Worm (Caenorhabditis elegans) whole organism, young adult: Measurements from ENCODE around the gene ZK262.20.

Source experiments
- B0035.1 ChIP-seq: sonication (generic microtip); optimal IDR thresholded peaks from 2 replicates; lab custom pipeline; 2016; ENCODE audit warnings: missing genetic modification characterization, mild to moderate bottlenecking, missing compliant biosample characterization, missing genotype, missing genetic modification reagents
- B0336.3 ChIP-seq: fragments of 200-800 bp; sonication (Bioruptor generic); IDR thresholded peaks from 2 replicates; pipeline ENCODE4 v1.3.6; 2022; ENCODE audit warnings: missing genetic modification characterization, missing compliant biosample characterization
- F33H1.4 ChIP-seq: fragments of 200-800 bp; sonication (Bioruptor generic); IDR thresholded peaks from 2 replicates; pipeline ENCODE4 v1.3.6; 2022; ENCODE audit warnings: missing genetic modification reagents, missing genetic modification characterization, missing compliant biosample characterization
- F39B2.1 ChIP-seq: fragments of 200-800 bp; sonication (Bioruptor generic); IDR thresholded peaks from 2 replicates; pipeline ENCODE4 v1.3.6; 2022; ENCODE audit warnings: missing genetic modification reagents, missing genetic modification characterization, missing compliant biosample characterization
- F57A8.1 ChIP-seq: fragments of 200-800 bp; sonication (Bioruptor generic); optimal IDR thresholded peaks from 2 replicates; lab custom pipeline; 2018; ENCODE audit warnings: mild to moderate bottlenecking, missing genetic modification characterization, moderate library complexity, missing compliant biosample characterization
- K12H6.12 ChIP-seq: fragments of 200-800 bp; sonication (Bioruptor generic); optimal IDR thresholded peaks from 2 replicates; lab custom pipeline; 2018; ENCODE audit warnings: mild to moderate bottlenecking, missing genetic modification characterization, missing compliant biosample characterization
- Y56A3A.18 ChIP-seq: fragments of 200-800 bp; sonication (Bioruptor generic); IDR thresholded peaks from 2 replicates; pipeline ENCODE4 v1.3.6; 2022; ENCODE audit warnings: missing genetic modification reagents, missing genetic modification characterization, missing compliant biosample characterization
- ama-1 ChIP-seq, 3 experiments: fragments of 150-350 bp in 1 of 3; sonication (generic microtip) in 2 of 3; optimal IDR thresholded peaks; 2 replicates each; lab custom pipeline; 2014 to 2018; ENCODE audit warnings: missing biosample characterization in 2 of 3, missing genetic modification characterization in 2 of 3, missing genetic modification reagents in 2 of 3
- aptf-3 ChIP-seq: fragments of 200-800 bp; sonication (Bioruptor generic); IDR thresholded peaks from 2 replicates; pipeline ENCODE4 v1.3.6; 2022; ENCODE audit warnings: missing genetic modification characterization, missing compliant biosample characterization
- athp-1 ChIP-seq: sonication (generic microtip); optimal IDR thresholded peaks from 2 replicates; lab custom pipeline; 2017; ENCODE audit warnings: mild to moderate bottlenecking, missing genetic modification characterization, missing compliant biosample characterization
- attf-6 ChIP-seq: fragments of 200-800 bp; sonication (Bioruptor generic); IDR thresholded peaks from 2 replicates; pipeline ENCODE4 v1.3.6; 2022; ENCODE audit warnings: missing genetic modification reagents, missing genetic modification characterization, missing compliant biosample characterization
- bed-1 ChIP-seq: fragments of 200-800 bp; sonication (Bioruptor generic); IDR thresholded peaks from 2 replicates; pipeline ENCODE4 v1.3.6; 2022; ENCODE audit warnings: missing genetic modification reagents, missing genetic modification characterization, missing compliant biosample characterization
- ccch-3 ChIP-seq: fragments of 200-800 bp; sonication (Bioruptor generic); optimal IDR thresholded peaks from 2 replicates; lab custom pipeline; 2018; ENCODE audit warnings: mild to moderate bottlenecking, missing genetic modification characterization, missing compliant biosample characterization
- ceh-100 ChIP-seq: fragments of 200-800 bp; sonication (Bioruptor generic); IDR thresholded peaks from 2 replicates; pipeline ENCODE4 v1.3.6; 2022; ENCODE audit warnings: missing genetic modification reagents, missing genetic modification characterization, missing compliant biosample characterization
- ceh-27 ChIP-seq: fragments of 200-800 bp; sonication (Bioruptor generic); optimal IDR thresholded peaks from 2 replicates; lab custom pipeline; 2018; ENCODE audit warnings: mild to moderate bottlenecking, missing genetic modification characterization, moderate library complexity, missing compliant biosample characterization
- ceh-40 ChIP-seq: fragments of 200-800 bp; sonication (Bioruptor generic); IDR thresholded peaks from 2 replicates; pipeline ENCODE4 v1.3.6; 2022; ENCODE audit warnings: missing genetic modification characterization, missing compliant biosample characterization
- chd-7 ChIP-seq: sonication (generic microtip); optimal IDR thresholded peaks from 2 replicates; lab custom pipeline; 2016; ENCODE audit warnings: mild to moderate bottlenecking, missing genetic modification characterization, moderate library complexity, missing compliant biosample characterization
- die-1 ChIP-seq: sonication (generic microtip); optimal IDR thresholded peaks from 2 replicates; lab custom pipeline; 2016; ENCODE audit warnings: missing genotype, mild to moderate bottlenecking, missing genetic modification characterization, missing compliant biosample characterization
- dox-1 ChIP-seq: fragments of 200-800 bp; sonication (Bioruptor generic); IDR thresholded peaks from 2 replicates; pipeline ENCODE4 v1.3.6; 2022; ENCODE audit warnings: missing genetic modification reagents, missing genetic modification characterization, missing compliant biosample characterization
- efl-1 ChIP-seq: fragments of 150-350 bp; optimal IDR thresholded peaks from 2 replicates; lab custom pipeline; 2014; ENCODE audit warnings: missing biosample characterization, missing genetic modification reagents, missing genetic modification characterization
- ets-4 ChIP-seq: fragments of 200-800 bp; sonication (Bioruptor generic); optimal IDR thresholded peaks from 2 replicates; lab custom pipeline; 2018; ENCODE audit warnings: mild to moderate bottlenecking, missing genetic modification characterization, missing compliant biosample characterization
- gei-17 ChIP-seq: fragments of 200-800 bp; sonication (Bioruptor generic); optimal IDR thresholded peaks from 2 replicates; lab custom pipeline; 2018; ENCODE audit warnings: mild to moderate bottlenecking, missing genetic modification characterization, missing compliant biosample characterization
- hlh-26 ChIP-seq: fragments of 200-800 bp; sonication (Bioruptor generic); conservative IDR thresholded peaks from 2 replicates; pipeline ENCODE4 v1.3.6; 2022; ENCODE audit warnings: missing genetic modification reagents, missing genetic modification characterization, missing compliant biosample characterization
- hrde-1 ChIP-seq: sonication (generic microtip); optimal IDR thresholded peaks from 2 replicates; lab custom pipeline; 2016; ENCODE audit warnings: missing genetic modification characterization, mild to moderate bottlenecking, missing compliant biosample characterization, moderate library complexity, missing genotype, missing genetic modification reagents, borderline replicate concordance
- lin-54 ChIP-seq: fragments of 200-800 bp; sonication (Bioruptor generic); optimal IDR thresholded peaks from 2 replicates; lab custom pipeline; 2018; ENCODE audit warnings: mild to moderate bottlenecking, missing genetic modification characterization, missing compliant biosample characterization
- lsy-27 ChIP-seq: sonication (generic microtip); optimal IDR thresholded peaks from 2 replicates; lab custom pipeline; 2017; ENCODE audit warnings: missing genetic modification characterization, mild to moderate bottlenecking, missing compliant biosample characterization, antibody characterized with exemption, missing genotype, borderline replicate concordance; ENCODE audit not compliant: insufficient read depth
- mcd-1 ChIP-seq: fragments of 200-800 bp; sonication (Bioruptor generic); IDR thresholded peaks from 2 replicates; pipeline ENCODE4 v1.3.6; 2022; ENCODE audit warnings: missing genetic modification reagents, missing genetic modification characterization, missing compliant biosample characterization
- nfyb-1 ChIP-seq: fragments of 200-800 bp; sonication (Bioruptor generic); IDR thresholded peaks from 2 replicates; pipeline ENCODE4 v1.3.6; 2022; ENCODE audit warnings: missing genetic modification reagents, missing genetic modification characterization, missing compliant biosample characterization
- pha-4 ChIP-seq: fragments of 150-350 bp; sonication (generic microtip); optimal IDR thresholded peaks from 2 replicates; lab custom pipeline; 2014; ENCODE audit warnings: missing biosample characterization, missing genetic modification reagents, missing genetic modification characterization
- rpc-1 ChIP-seq, 2 experiments: fragments of 150-350 bp in 1 of 2; sonication (generic microtip) in 1 of 2; optimal IDR thresholded peaks; 2 replicates each; lab custom pipeline; 2014 to 2018; ENCODE audit warnings: missing biosample characterization in 1 of 2, missing genetic modification characterization in 1 of 2, missing genetic modification reagents in 1 of 2, missing genotype in 1 of 2
- snpc-1.1 ChIP-seq: sonication (generic microtip); optimal IDR thresholded peaks from 2 replicates; lab custom pipeline; 2017; ENCODE audit warnings: missing genetic modification characterization, mild to moderate bottlenecking, missing compliant biosample characterization, antibody characterized with exemption, moderate library complexity, missing genotype, missing genetic modification reagents; ENCODE audit not compliant: insufficient read depth
- tlf-1 ChIP-seq: fragments of 200-800 bp; sonication (Bioruptor generic); optimal IDR thresholded peaks from 2 replicates; lab custom pipeline; 2018; ENCODE audit warnings: mild to moderate bottlenecking, missing genetic modification characterization, missing compliant biosample characterization
- unc-130 ChIP-seq: sonication (generic microtip); optimal IDR thresholded peaks from 2 replicates; lab custom pipeline; 2016; ENCODE audit warnings: missing genetic modification reagents, missing genetic modification characterization, missing compliant biosample characterization
- unc-62 ChIP-seq: fragments of 150-350 bp; optimal IDR thresholded peaks from 2 replicates; lab custom pipeline; 2014; ENCODE audit warnings: missing biosample characterization, missing genetic modification reagents, missing genetic modification characterization
- ztf-22 ChIP-seq: fragments of 200-800 bp; sonication (Bioruptor generic); optimal IDR thresholded peaks from 2 replicates; lab custom pipeline; 2018; ENCODE audit warnings: mild to moderate bottlenecking, missing genetic modification characterization, moderate library complexity, missing compliant biosample characterization
- ztf-26 ChIP-seq: sonication (generic microtip); optimal IDR thresholded peaks from 2 replicates; lab custom pipeline; 2017; ENCODE audit warnings: missing genetic modification characterization, missing compliant biosample characterization
- ztf-28 ChIP-seq: fragments of 200-800 bp; sonication (Bioruptor generic); IDR thresholded peaks from 2 replicates; pipeline ENCODE4 v1.3.6; 2022; ENCODE audit warnings: missing genetic modification reagents, missing genetic modification characterization, missing compliant biosample characterization
- ztf-6 ChIP-seq: fragments of 200-800 bp; sonication (Bioruptor generic); IDR thresholded peaks from 2 replicates; pipeline ENCODE4 v1.3.6; 2022; ENCODE audit warnings: missing genetic modification reagents, missing genetic modification characterization, missing compliant biosample characterization

ZK262.20 gene

DNA sequence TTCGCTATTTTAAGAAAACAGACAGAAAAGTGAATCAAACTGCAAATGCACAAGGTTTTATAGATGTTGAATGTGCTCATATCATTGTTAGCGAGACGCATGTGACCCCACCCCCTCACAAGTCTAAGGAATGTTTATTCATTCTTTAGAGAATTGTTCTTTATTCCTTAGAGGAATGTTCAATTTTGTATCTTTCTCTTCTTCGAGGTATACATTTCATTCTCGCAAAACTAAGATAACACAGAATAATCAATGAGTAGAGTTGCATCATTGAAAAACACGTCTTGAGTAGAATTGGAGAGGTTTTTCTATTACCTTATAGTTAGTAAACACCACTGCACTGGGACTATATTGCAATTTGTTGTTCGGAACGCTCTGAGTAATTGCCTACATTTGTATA is at the start of gene ZK262.20:
TSS of gene ZK262.20 (minus strand) at position 101 of the 400 bp plus-strand sequence.
- TF ChIP-seq efl-1 (GFP tag; lab: Kevin White, UChicago) (no peak), F39B2.1 (GFP tag; lab: Robert Waterston, UW) (no peak), bed-1 (GFP tag; lab: Robert Waterston, UW) (no peak), ceh-27 (GFP tag; lab: Kevin White, UChicago) (no peak), ceh-40 (no peak), K12H6.12 (tag; lab: Kevin White, UChicago) (no peak), mcd-1 (GFP tag; lab: Robert Waterston, UW) (no peak), snpc-1.1 (no peak), ztf-22 (GFP tag; lab: Kevin White, UChicago) (no peak)

- TF ChIP-seq ceh-100 (GFP tag; lab: Robert Waterston, UW) (no peak), ets-4 (no peak), hlh-26 (GFP tag; lab: Robert Waterston, UW) (no peak), dox-1 (GFP tag; lab: Robert Waterston, UW) (no peak), hrde-1 (tag; lab: Kevin White, UChicago) (no peak), attf-6 (no peak), unc-62 (GFP tag; lab: Kevin White, UChicago) (no peak), ccch-3 (GFP tag; lab: Kevin White, UChicago) (no peak), ztf-26 (tag; lab: Kevin White, UChicago) (no peak), chd-7 (no peak), lsy-27 (no peak), gei-17 (GFP tag; lab: Kevin White, UChicago) (no peak), B0035.1 (tag; lab: Kevin White, UChicago) (no peak), ama-1 (optimal IDR thresholded peaks at IDR 0.05; lab: Kevin White, UChicago) (no peak), ama-1 (GFP tag; optimal IDR thresholded peaks at IDR 0.05; lab: Kevin White, UChicago) (no peak), tlf-1 (GFP tag; lab: Kevin White, UChicago) (no peak), athp-1 (tag; lab: Kevin White, UChicago) (no peak), F33H1.4 (no peak)
Measured at ce11 chrV:18480231-18480630, 45.4 kb upstream of the ZK262.20 start, which contains the start of gene srh-178. Gene srh-178, minus strand, starts transcription at chrV:18480331.

- no peak for TF ChIP-seq unc-130 (GFP tag; lab: Kevin White, UChicago)
- TF ChIP-seq nfyb-1 (GFP tag; lab: Robert Waterston, UW): no peak
- no peak for TF ChIP-seq ztf-28 (GFP tag; lab: Robert Waterston, UW)
- TF ChIP-seq athp-1 (tag; lab: Kevin White, UChicago): no peak
- TF ChIP-seq B0336.3 (GFP tag; lab: Robert Waterston, UW): no peak
- no peak for TF ChIP-seq lin-54
- no peak for TF ChIP-seq lsy-27
- no peak for TF ChIP-seq rpc-1 (optimal IDR thresholded peaks at IDR 0.05; lab: Kevin White, UChicago)
- TF ChIP-seq rpc-1 (tag; optimal IDR thresholded peaks at IDR 0.05; lab: Kevin White, UChicago): no peak
- no peak for TF ChIP-seq aptf-3
- TF ChIP-seq F57A8.1 (GFP tag; lab: Kevin White, UChicago): no peak
- TF ChIP-seq pha-4 (tag; lab: Kevin White, UChicago): no peak
- TF ChIP-seq ztf-6: no peak
- no peak for TF ChIP-seq tlf-1 (GFP tag; lab: Kevin White, UChicago)
- TF ChIP-seq Y56A3A.18 (GFP tag; lab: Robert Waterston, UW): no peak
- no peak for TF ChIP-seq ccch-3 (GFP tag; lab: Kevin White, UChicago)
- TF ChIP-seq hlh-26 (GFP tag; lab: Robert Waterston, UW): no peak
- TF ChIP-seq die-1 (tag; lab: Kevin White, UChicago): no peak
Measured at ce11 chrV:18476090-18476489, 41.2 kb upstream of the ZK262.20 start, which contains the start of gene srh-179. Gene srh-179, plus strand, starts transcription at chrV:18476390.
